Fruit fly (Drosophila melanogaster): ENCODE measurements around the gene btd.

DNA sequence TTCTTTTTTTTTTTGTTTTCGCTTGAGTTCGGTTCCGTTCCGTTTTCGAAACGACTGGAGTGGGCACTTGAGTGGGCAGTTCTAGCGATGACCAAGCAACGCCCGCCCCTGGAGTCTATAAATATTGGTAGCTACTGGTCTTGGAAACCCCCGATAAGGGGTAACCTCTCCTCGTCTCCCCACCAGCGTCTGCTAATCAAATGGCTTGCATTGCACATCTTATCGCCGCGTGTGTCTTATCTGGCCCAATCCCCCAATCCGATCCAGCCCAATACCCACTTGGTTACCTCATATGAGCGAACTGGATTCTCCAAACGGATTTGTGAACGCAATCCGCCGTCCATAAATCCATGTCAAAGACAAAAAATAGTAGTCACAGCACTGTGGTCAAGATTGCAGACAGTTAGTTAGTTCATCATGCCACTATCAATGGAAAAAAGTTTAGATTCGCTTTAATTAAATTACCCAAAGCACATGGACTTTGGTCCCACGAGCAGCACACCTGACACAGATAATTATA is 31.1 kb upstream of the btd start, which contains the start of gene CG3106:
- TF ChIP-seq sage (GFP tag; optimal IDR thresholded peaks at IDR 0.05) = no peak
- no peak for TF ChIP-seq foxo (GFP tag; optimal IDR thresholded peaks at IDR 0.05)
- TF ChIP-seq pan (optimal IDR thresholded peaks at IDR 0.05) = no peak
- no peak for TF ChIP-seq jim (GFP tag; optimal IDR thresholded peaks at IDR 0.05)
- no peak for TF ChIP-seq Hr78 (GFP tag; optimal IDR thresholded peaks at IDR 0.05)

Data from whole organism, wandering third instar larva.